Fruit fly (Drosophila melanogaster) whole organism, embryonic: Measurements from ENCODE around the gene Tom40.
A peak's percentile ranks its signal among the peaks of the same experiment; 100 is the strongest.

Experiments used
- Atf6 ChIP-seq: fragments of 200-800 bp; sonication (Bioruptor generic); IDR thresholded peaks from 2 replicates; pipeline ENCODE4 v1.3.6; 2022; ENCODE audit warnings: missing biosample characterization, missing genetic modification characterization
- Bdp1 ChIP-seq: fragments of 200-800 bp; sonication (Bioruptor generic); optimal IDR thresholded peaks from 3 replicates; lab custom pipeline; 2016; ENCODE audit warnings: missing biosample characterization, missing genetic modification characterization
- CG11398 ChIP-seq: fragments of 200-800 bp; sonication (Bioruptor generic); optimal IDR thresholded peaks from 2 replicates; lab custom pipeline; 2016; ENCODE audit warnings: missing biosample characterization, missing genetic modification characterization
- CG14860 ChIP-seq: fragments of 200-800 bp; sonication (Bioruptor generic); IDR thresholded peaks from 3 replicates; pipeline ENCODE4 v1.3.6; 2022; ENCODE audit warnings: missing biosample characterization, missing genetic modification characterization; ENCODE audit not compliant: partially characterized antibody
- CG15269 ChIP-seq: fragments of 200-800 bp; sonication (Bioruptor generic); optimal IDR thresholded peaks from 2 replicates; lab custom pipeline; 2018; ENCODE audit warnings: missing biosample characterization, mild to moderate bottlenecking, missing genetic modification characterization, moderate library complexity
- CG16779 ChIP-seq: fragments of 200-800 bp; sonication (Bioruptor generic); IDR thresholded peaks from 2 replicates; pipeline ENCODE4 v1.3.6; 2022; ENCODE audit warnings: missing biosample characterization, missing genetic modification characterization
- CG17568 ChIP-seq: fragments of 200-800 bp; sonication (Bioruptor generic); optimal IDR thresholded peaks from 2 replicates; lab custom pipeline; 2018; ENCODE audit warnings: missing biosample characterization, mild to moderate bottlenecking, missing genetic modification characterization, moderate library complexity
- CG1832 ChIP-seq: fragments of 200-800 bp; sonication (Bioruptor generic); optimal IDR thresholded peaks from 2 replicates; lab custom pipeline; 2017; ENCODE audit warnings: missing biosample characterization, mild to moderate bottlenecking, missing genetic modification characterization, inconsistent platforms
- CG18599 ChIP-seq: fragments of 200-800 bp; sonication (Bioruptor generic); optimal IDR thresholded peaks from 3 replicates; lab custom pipeline; 2017; ENCODE audit warnings: missing biosample characterization, missing genetic modification characterization, mild to moderate bottlenecking, moderate library complexity, missing genetic modification reagents
- CG3726 ChIP-seq: fragments of 200-800 bp; sonication (Bioruptor generic); IDR thresholded peaks from 3 replicates; pipeline ENCODE4, ENCODE4 v1.3.6; 2022; ENCODE audit warnings: missing biosample characterization, missing genetic modification characterization
- CG4328 ChIP-seq: fragments of 200-800 bp; sonication (Bioruptor generic); optimal IDR thresholded peaks from 3 replicates; lab custom pipeline; 2017; ENCODE audit warnings: missing biosample characterization, missing genetic modification reagents, missing genetic modification characterization
- CG4424 ChIP-seq: fragments of 200-800 bp; sonication (Bioruptor generic); optimal IDR thresholded peaks from 3 replicates; lab custom pipeline; 2016; ENCODE audit warnings: missing biosample characterization, missing genetic modification characterization
- CG4617 ChIP-seq: fragments of 200-800 bp; sonication (Bioruptor generic); optimal IDR thresholded peaks from 3 replicates; lab custom pipeline; 2016; ENCODE audit warnings: missing biosample characterization, missing genetic modification characterization, borderline replicate concordance
- CG4730 ChIP-seq: fragments of 200-800 bp; sonication (Bioruptor generic); IDR thresholded peaks from 2 replicates; pipeline ENCODE4 v1.3.6; 2022; ENCODE audit warnings: missing biosample characterization, missing genetic modification characterization
- CG4820 ChIP-seq: fragments of 200-800 bp; sonication (Bioruptor generic); optimal IDR thresholded peaks from 3 replicates; lab custom pipeline; 2016; ENCODE audit warnings: missing biosample characterization, missing genetic modification characterization
- CG6791 ChIP-seq: fragments of 200-800 bp; sonication (Bioruptor generic); IDR thresholded peaks from 3 replicates; pipeline ENCODE4 v1.3.6; 2022; ENCODE audit warnings: missing biosample characterization, missing genetic modification characterization; ENCODE audit not compliant: partially characterized antibody
- CG6854 ChIP-seq: fragments of 200-800 bp; sonication (Bioruptor generic); optimal IDR thresholded peaks from 3 replicates; lab custom pipeline; 2017; ENCODE audit warnings: missing biosample characterization, mild to moderate bottlenecking, missing genetic modification characterization
- CG7987 ChIP-seq: fragments of 200-800 bp; sonication (Bioruptor generic); optimal IDR thresholded peaks from 2 replicates; lab custom pipeline; 2018; ENCODE audit warnings: missing biosample characterization, mild to moderate bottlenecking, missing genetic modification characterization, moderate library complexity
- CG8089 ChIP-seq: fragments of 200-800 bp; sonication (Bioruptor generic); optimal IDR thresholded peaks from 3 replicates; lab custom pipeline; 2016; ENCODE audit warnings: missing biosample characterization, missing genetic modification characterization
- CG8478 ChIP-seq: fragments of >200 bp; optimal IDR thresholded peaks from 2 replicates; lab custom pipeline; 2018
- CG9817 ChIP-seq: fragments of 200-800 bp; sonication (Bioruptor generic); optimal IDR thresholded peaks from 2 replicates; lab custom pipeline; 2018; ENCODE audit warnings: missing biosample characterization, mild to moderate bottlenecking, missing genetic modification characterization, moderate library complexity
- Camta ChIP-seq: fragments of 200-800 bp; sonication (Bioruptor generic); optimal IDR thresholded peaks from 2 replicates; lab custom pipeline; 2016; ENCODE audit warnings: missing biosample characterization, missing genetic modification characterization
- Dbx ChIP-seq: fragments of 200-800 bp; sonication (Bioruptor generic); IDR thresholded peaks from 3 replicates; pipeline ENCODE4 v1.3.6; 2022; ENCODE audit warnings: missing biosample characterization, missing genetic modification characterization
- Dp ChIP-seq: fragments of 200-800 bp; sonication (Bioruptor generic); optimal IDR thresholded peaks from 2 replicates; lab custom pipeline; 2018; ENCODE audit warnings: missing biosample characterization, mild to moderate bottlenecking, missing genetic modification characterization, moderate library complexity
- HLH4C ChIP-seq: fragments of 200-800 bp; sonication (Bioruptor generic); IDR thresholded peaks from 3 replicates; pipeline ENCODE4 v1.3.6; 2022; ENCODE audit warnings: missing biosample characterization, missing genetic modification characterization; ENCODE audit not compliant: partially characterized antibody
- Hr3 ChIP-seq: fragments of 200-800 bp; sonication (Bioruptor generic); optimal IDR thresholded peaks from 3 replicates; lab custom pipeline; 2016; ENCODE audit warnings: missing biosample characterization, missing genetic modification characterization
- NC2β ChIP-seq: fragments of 200-800 bp; sonication (Bioruptor generic); optimal IDR thresholded peaks from 2 replicates; lab custom pipeline; 2016; ENCODE audit warnings: missing biosample characterization, missing genetic modification characterization
- Six4 ChIP-seq: fragments of 200-800 bp; sonication (Bioruptor generic); optimal IDR thresholded peaks from 2 replicates; lab custom pipeline; 2016; ENCODE audit warnings: missing biosample characterization, missing genetic modification characterization
- Stat92E ChIP-seq, 3 experiments: fragments of >200 bp in 2 of 3; fragments of 200-800 bp in 1 of 3; sonication (Bioruptor generic) in 1 of 3; optimal IDR thresholded peaks; 2 replicates each; lab custom pipeline; 2017 to 2019; ENCODE audit warnings: missing biosample characterization in 3 of 3, missing genetic modification characterization in 3 of 3, mild to moderate bottlenecking in 1 of 3, moderate library complexity in 1 of 3
- abd-A ChIP-seq: fragments of 200-800 bp; sonication (Bioruptor generic); optimal IDR thresholded peaks from 3 replicates; lab custom pipeline; 2019; ENCODE audit warnings: missing biosample characterization, mild to moderate bottlenecking, missing genetic modification characterization, moderate library complexity
- cg ChIP-seq: fragments of 200-800 bp; sonication (Bioruptor generic); optimal IDR thresholded peaks from 3 replicates; lab custom pipeline; 2019; ENCODE audit warnings: missing biosample characterization, mild to moderate bottlenecking, missing genetic modification characterization, moderate library complexity
- crol ChIP-seq: fragments of 200-800 bp; sonication (Bioruptor generic); IDR thresholded peaks from 2 replicates; pipeline ENCODE4 v1.3.6; 2022; ENCODE audit warnings: missing biosample characterization, missing genetic modification characterization
- da ChIP-seq: fragments of 200-800 bp; sonication (Bioruptor generic); optimal IDR thresholded peaks from 2 replicates; lab custom pipeline; 2016; ENCODE audit warnings: missing biosample characterization, missing genetic modification characterization
- dmrt11E ChIP-seq: fragments of 200-800 bp; sonication (Bioruptor generic); optimal IDR thresholded peaks from 3 replicates; lab custom pipeline; 2018; ENCODE audit warnings: missing biosample characterization, mild to moderate bottlenecking, missing genetic modification characterization, moderate library complexity
- esg ChIP-seq: fragments of 200-800 bp; sonication (Bioruptor generic); conservative IDR thresholded peaks from 2 replicates; pipeline ENCODE4 v1.3.6; 2022; ENCODE audit warnings: missing biosample characterization, missing genetic modification characterization
- ham ChIP-seq: fragments of 200-800 bp; sonication (Bioruptor generic); IDR thresholded peaks from 2 replicates; pipeline ENCODE4 v1.3.6; 2022; ENCODE audit warnings: missing biosample characterization, missing genetic modification characterization
- hkb ChIP-seq, 2 experiments: fragments of 200-800 bp in 1 of 2; fragments of >200 bp in 1 of 2; sonication (Bioruptor generic) in 1 of 2; IDR thresholded peaks in 1 of 2; optimal IDR thresholded peaks in 1 of 2; 2 replicates each; pipeline versions ENCODE4 v1.3.6 to Lab custom; 2017 to 2022; ENCODE audit warnings: missing biosample characterization in 1 of 2, missing genetic modification characterization in 1 of 2
- lab ChIP-seq: fragments of 200-800 bp; sonication (Bioruptor generic); optimal IDR thresholded peaks from 3 replicates; lab custom pipeline; 2017; ENCODE audit warnings: missing biosample characterization, missing genetic modification characterization, mild to moderate bottlenecking, moderate library complexity, missing genetic modification reagents
- phol ChIP-seq: fragments of 200-800 bp; sonication (Bioruptor generic); optimal IDR thresholded peaks from 3 replicates; lab custom pipeline; 2018; ENCODE audit warnings: missing biosample characterization, mild to moderate bottlenecking, missing genetic modification characterization, moderate library complexity
- pita ChIP-seq: fragments of 200-800 bp; sonication (Bioruptor generic); optimal IDR thresholded peaks from 2 replicates; lab custom pipeline; 2017; ENCODE audit warnings: missing biosample characterization, mild to moderate bottlenecking, missing genetic modification characterization
- psq ChIP-seq: fragments of 200-800 bp; sonication (Bioruptor generic); optimal IDR thresholded peaks from 2 replicates; lab custom pipeline; 2017; ENCODE audit warnings: missing biosample characterization, missing genetic modification characterization
- pzg ChIP-seq: fragments of 200-800 bp; sonication (Bioruptor generic); optimal IDR thresholded peaks from 3 replicates; lab custom pipeline; 2018; ENCODE audit warnings: missing biosample characterization, mild to moderate bottlenecking, missing genetic modification characterization, moderate library complexity
- ranshi ChIP-seq: fragments of 200-800 bp; sonication (Bioruptor generic); IDR thresholded peaks from 2 replicates; pipeline ENCODE4 v1.3.6; 2022; ENCODE audit warnings: missing biosample characterization, missing genetic modification characterization
- schlank ChIP-seq: fragments of 200-800 bp; sonication (Bioruptor generic); optimal IDR thresholded peaks from 2 replicates; lab custom pipeline; 2018; ENCODE audit warnings: missing biosample characterization, mild to moderate bottlenecking, missing genetic modification characterization
- sr ChIP-seq: fragments of 200-800 bp; sonication (Bioruptor generic); IDR thresholded peaks from 3 replicates; pipeline ENCODE4 v1.3.6; 2022; ENCODE audit warnings: missing biosample characterization, missing genetic modification characterization
- tin ChIP-seq: fragments of 200-800 bp; sonication (Bioruptor generic); optimal IDR thresholded peaks from 3 replicates; lab custom pipeline; 2016; ENCODE audit warnings: missing biosample characterization, missing genetic modification characterization
- tio ChIP-seq: fragments of 200-800 bp; sonication (Bioruptor generic); optimal IDR thresholded peaks from 2 replicates; lab custom pipeline; 2017; ENCODE audit warnings: missing biosample characterization, missing genetic modification characterization, inconsistent platforms
- vvl ChIP-seq: fragments of 200-800 bp; sonication (Bioruptor generic); IDR thresholded peaks from 2 replicates; pipeline ENCODE4 v1.3.6; 2022; ENCODE audit warnings: missing biosample characterization, missing genetic modification characterization

Gene Tom40

DNA sequence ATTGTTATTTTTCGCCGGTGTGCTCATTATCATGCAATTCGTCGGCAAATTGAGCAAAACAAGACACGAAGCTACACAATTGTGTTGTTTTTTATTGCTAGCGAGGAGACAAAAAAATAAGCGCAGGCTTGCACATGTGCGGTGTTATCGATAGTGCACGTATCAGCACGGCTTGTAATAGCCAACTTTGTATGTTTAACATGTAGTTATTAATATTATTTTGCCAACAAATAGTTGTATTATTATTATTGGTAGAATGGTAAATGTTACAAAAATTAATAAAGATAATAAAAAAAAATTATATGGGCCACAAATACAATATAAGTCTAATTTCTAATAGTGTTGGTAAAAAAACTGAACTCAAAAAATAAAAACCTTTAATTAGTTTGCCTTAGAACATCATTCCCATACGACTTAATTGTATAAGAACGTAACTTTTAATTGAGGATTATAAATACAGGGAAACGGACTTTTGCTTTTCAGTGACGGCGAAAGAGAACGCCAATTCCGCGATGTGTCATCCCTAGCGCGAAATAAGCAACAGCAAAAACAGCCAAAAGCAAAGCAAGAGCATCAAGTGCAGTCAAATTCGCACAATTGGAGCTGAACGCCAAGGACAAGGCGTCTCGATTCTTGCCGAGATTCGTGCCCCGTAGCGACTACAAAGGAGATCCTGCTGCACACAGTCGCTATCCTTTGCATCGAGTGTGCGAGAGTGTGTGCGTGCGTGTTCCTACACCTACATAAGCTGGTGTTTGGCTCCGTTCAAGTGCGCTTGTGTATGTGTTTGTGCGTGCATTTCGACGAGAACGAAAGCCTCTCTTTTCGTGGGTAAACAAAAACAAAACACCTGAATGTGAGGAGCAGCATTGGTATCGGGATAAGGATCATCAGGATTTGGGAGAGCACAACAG, 8.2 kb upstream of the Tom40 start, which contains the start of the genes NELF-B and CG12155 (continued):
- TF ChIP-seq ranshi (GFP tag; lab: Robert Waterston, UW) (peak; percentile 22; the same call in 1 of the 2 replicates), CG15269 (tag; lab: Kevin White, UChicago) (no peak), abd-A (tag; lab: Kevin White, UChicago) (no peak), CG8478 (lab: Kevin White, UChicago) (peak; percentile 71), CG16779 (GFP tag; lab: Robert Waterston, UW) (no peak), Stat92E (GFP tag; optimal IDR thresholded peaks at IDR 0.05; lab: Kevin White, UChicago) (no peak), tio (GFP tag; lab: Kevin White, UChicago) (no peak), schlank (tag; lab: Kevin White, UChicago) (no peak), CG3726 (GFP tag; lab: Robert Waterston, UW) (no peak), NC2β (no peak), ham (GFP tag; lab: Robert Waterston, UW) (no peak), CG7987 (GFP tag; lab: Kevin White, UChicago) (no peak), CG11398 (GFP tag; lab: Kevin White, UChicago) (no peak), Bdp1 (GFP tag; lab: Kevin White, UChicago) (peak; percentile 8), hkb (optimal IDR thresholded peaks at IDR 0.05; lab: Kevin White, UChicago) (no peak), hkb (GFP tag; IDR thresholded peaks at IDR 0.05; lab: Robert Waterston, UW) (no peak), CG9817 (tag; lab: Kevin White, UChicago) (peak; percentile 46), pita (GFP tag; lab: Kevin White, UChicago) (no peak), CG6791 (GFP tag; lab: Robert Waterston, UW) (peak; percentile 66), Camta (no peak), CG14860 (GFP tag; lab: Robert Waterston, UW) (peak; percentile 26; the same call in 1 of the 3 replicates), cg (GFP tag; lab: Kevin White, UChicago) (peak; percentile 81), da (GFP tag; lab: Kevin White, UChicago) (no peak), CG4730 (GFP tag; lab: Robert Waterston, UW) (no peak), lab (GFP tag; lab: Kevin White, UChicago) (no peak), CG4328 (GFP tag; lab: Kevin White, UChicago) (peak; percentile 17), vvl (GFP tag; lab: Robert Waterston, UW) (peak; percentile 36; the same call in 1 of the 2 replicates), psq (GFP tag; lab: Kevin White, UChicago) (no peak), dmrt11E (tag; lab: Kevin White, UChicago) (peak; percentile 41), CG4617 (GFP tag; lab: Kevin White, UChicago) (peak; percentile 7), crol (no peak), Hr3 (GFP tag; lab: Kevin White, UChicago) (peak; percentile 71), CG8089 (no peak), Six4 (GFP tag; lab: Kevin White, UChicago) (peak; percentile 61), esg (no peak), HLH4C (GFP tag; lab: Robert Waterston, UW) (0 out of 3 replicates have a peak, but pooled peaks have one; percentile 51), Dbx (GFP tag; lab: Robert Waterston, UW) (peak; percentile 47; the same call in 1 of the 3 replicates), sr (GFP tag; lab: Robert Waterston, UW) (no peak), tin (GFP tag; lab: Kevin White, UChicago) (peak; percentile 47), CG1832 (GFP tag; lab: Kevin White, UChicago) (no peak), CG18599 (GFP tag; lab: Kevin White, UChicago) (no peak), CG17568 (no peak), Dp (GFP tag; lab: Kevin White, UChicago) (peak; percentile 11), CG6854 (GFP tag; lab: Kevin White, UChicago) (no peak), phol (tag; lab: Kevin White, UChicago) (peak; percentile 65), Atf6 (GFP tag; lab: Robert Waterston, UW) (no peak), pzg (peak; percentile 33), CG4820 (GFP tag; lab: Kevin White, UChicago) (peak; percentile 40), CG4424 (GFP tag; lab: Kevin White, UChicago) (peak; percentile 52)
